Fruit fly (Drosophila melanogaster) whole organism: ENCODE data around the gene CG42570.

Source experiments
- CG8478 ChIP-seq: fragments of >200 bp; optimal IDR thresholded peaks from 2 replicates; lab custom pipeline; 2018; ENCODE audit warnings: inconsistent platforms
- Dll ChIP-seq: fragments of >200 bp; optimal IDR thresholded peaks from 2 replicates; lab custom pipeline; 2017
- EcR ChIP-seq, 2 experiments: fragments of >200 bp; optimal IDR thresholded peaks; 2 replicates each; lab custom pipeline; 2017; ENCODE audit warnings: missing biosample characterization in 2 of 2, missing genetic modification characterization in 2 of 2, missing genetic modification reagents in 2 of 2
- pan ChIP-seq: fragments of >200 bp; optimal IDR thresholded peaks from 2 replicates; lab custom pipeline; 2017
- psq ChIP-seq: fragments of >200 bp; optimal IDR thresholded peaks from 2 replicates; lab custom pipeline; 2017
- usp ChIP-seq: fragments of >200 bp; optimal IDR thresholded peaks from 2 replicates; lab custom pipeline; 2017; ENCODE audit warnings: missing biosample characterization, missing genetic modification characterization, mixed read lengths

Gene CG42570

DNA sequence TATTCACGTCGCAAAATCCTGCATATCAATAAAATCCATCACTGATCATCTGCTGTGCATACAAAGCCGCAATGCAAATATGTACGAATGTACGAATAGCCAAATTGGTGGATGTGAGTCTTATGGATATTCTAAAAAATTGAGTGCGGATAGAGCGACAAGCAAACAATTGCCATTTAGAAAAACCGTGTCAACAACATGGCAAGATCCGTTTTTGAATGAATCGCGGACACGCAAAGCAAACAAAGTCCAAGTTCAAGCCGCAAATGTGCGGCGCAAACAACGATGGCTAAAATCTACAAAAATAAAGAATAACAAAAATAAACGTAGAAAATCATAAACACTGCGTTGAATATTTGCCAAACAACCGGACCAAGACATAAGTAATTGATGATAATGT, 28.1 kb upstream of the CG42570 start:
- TF ChIP-seq CG8478 (lab: Kevin White, UChicago) = no peak
- TF ChIP-seq EcR (GFP tag; optimal IDR thresholded peaks at IDR 0.05; lab: Kevin White, UChicago) = no peak
- TF ChIP-seq Dll (lab: Kevin White, UChicago) = no peak
- TF ChIP-seq pan (lab: Kevin White, UChicago) = no peak
- no peak for TF ChIP-seq psq
- no peak for TF ChIP-seq usp (GFP tag; lab: Kevin White, UChicago)

DNA sequence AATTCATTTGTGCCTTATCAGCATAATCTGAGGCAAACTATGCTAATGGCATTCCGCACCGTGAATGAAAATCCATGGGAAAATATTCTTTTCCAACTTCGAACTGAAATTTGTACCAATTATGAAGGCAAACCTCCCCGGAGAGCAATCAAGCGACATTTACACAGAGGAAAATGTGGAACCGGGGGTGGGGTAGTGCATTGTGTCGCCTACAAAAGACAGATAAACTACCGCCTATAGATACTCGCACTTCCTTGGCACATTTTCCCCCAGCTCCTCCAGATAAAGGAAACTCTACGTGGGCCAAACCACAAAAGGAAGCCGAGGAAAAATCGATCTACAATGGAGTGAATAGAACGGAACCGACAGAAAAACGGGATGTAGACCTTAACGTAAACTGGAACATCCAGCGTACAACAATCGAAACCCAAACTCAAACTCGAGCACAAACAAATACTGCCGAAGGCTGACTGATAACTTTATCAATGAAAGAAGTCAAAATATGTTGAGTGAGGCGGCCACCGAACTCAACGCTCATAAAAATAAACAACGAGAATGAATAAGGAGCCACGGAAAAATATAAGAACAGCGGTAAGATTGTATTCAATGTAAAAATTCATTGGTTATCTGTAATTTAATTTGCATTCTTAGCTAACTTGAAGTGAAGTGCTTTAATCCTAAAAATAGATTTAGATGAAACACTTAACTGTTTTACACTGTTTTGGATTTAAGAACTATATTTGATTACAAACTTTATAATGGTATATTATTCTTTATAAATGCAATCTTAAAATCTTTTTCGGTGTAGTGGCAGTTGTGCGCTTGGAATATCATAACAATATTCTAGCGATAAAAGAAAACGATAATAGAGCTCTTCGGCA, 26.7 kb upstream of the CG42570 start:
- no peak for TF ChIP-seq CG8478 (lab: Kevin White, UChicago)
- TF ChIP-seq EcR (GFP tag; optimal IDR thresholded peaks at IDR 0.05; lab: Kevin White, UChicago) = peak in 1 of 2 experiments; percentile 22

DNA sequence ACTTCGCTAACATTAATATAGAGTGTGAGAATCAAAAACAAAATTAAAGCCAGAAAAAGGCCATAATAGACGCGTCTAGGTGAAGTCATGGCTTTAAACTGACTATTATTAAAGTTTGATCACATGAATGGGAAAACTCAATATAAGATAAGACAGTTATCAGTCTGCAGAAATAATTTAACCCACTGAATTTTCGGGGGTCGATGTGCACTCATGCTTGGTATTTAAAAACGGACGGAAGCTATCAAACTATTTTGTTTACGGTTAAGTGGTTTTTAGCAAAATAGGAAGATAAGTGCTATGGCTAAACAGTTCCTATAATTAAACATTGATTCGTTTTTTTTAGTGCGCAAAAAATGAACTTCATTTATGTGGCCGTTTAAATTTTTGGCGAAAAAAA, 25.7 kb upstream of the CG42570 start, which contains the start of gene CG34451:
TSS of gene CG34451 (minus strand) at position 101 of the 400 bp plus-strand sequence.
- TF ChIP-seq Dll (lab: Kevin White, UChicago) = no peak

DNA sequence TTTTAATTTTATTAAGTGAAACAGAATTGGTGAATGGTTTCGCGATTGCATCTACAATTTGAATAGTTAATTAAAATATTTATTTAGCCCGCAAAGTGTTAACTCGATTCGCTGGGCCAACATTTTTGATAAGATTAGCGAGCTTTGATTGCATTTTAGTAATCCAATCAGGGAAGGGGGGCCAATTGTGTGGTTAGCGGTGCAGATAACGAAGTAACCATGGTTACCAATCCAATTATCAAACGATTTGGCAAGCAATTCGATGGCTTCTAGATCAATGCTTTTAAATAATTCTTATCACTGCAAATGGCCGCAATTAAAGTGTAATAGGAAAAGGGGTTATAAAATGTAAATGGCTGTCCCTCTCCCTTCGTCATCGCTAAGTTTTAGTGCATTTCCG, 25.2 kb upstream of the CG42570 start:
- TF ChIP-seq usp (GFP tag; lab: Kevin White, UChicago) (no peak), CG8478 (lab: Kevin White, UChicago) (no peak), EcR (GFP tag; optimal IDR thresholded peaks at IDR 0.05; lab: Kevin White, UChicago) (no peak), Dll (lab: Kevin White, UChicago) (no peak), pan (lab: Kevin White, UChicago) (no peak), psq (no peak)

DNA sequence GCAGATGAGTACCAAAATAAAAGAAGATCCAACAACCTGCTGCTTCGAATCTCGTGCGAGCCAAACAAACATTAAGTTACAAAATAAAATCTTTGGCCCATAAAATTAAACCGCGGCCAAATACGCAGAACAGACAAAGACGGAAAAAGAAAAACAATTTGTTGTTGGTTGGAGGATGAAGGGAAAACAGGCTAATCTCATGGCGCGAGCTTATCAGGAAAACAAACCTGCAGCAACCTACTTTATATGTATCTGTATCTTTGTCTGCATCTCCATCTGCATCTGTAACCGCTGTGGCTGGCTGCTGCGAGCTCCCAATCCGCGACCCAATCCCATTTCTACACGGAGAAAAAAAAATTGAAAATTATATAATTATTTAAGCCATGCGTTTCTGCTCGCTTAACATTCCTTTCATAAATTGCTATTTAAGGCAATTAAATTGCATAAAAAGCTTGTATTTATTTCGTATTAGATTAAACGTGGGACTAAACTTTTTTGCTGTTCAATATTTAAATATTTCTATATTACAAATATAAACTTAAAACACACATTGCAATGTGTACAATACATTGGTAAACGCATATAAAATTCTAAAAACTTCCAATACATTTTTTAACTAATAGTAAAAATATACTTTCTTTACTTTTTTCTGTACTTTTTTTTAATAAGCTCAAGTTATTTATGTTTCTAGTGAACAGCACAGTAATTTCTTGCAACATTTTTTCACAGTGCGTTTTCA, 24.7 kb upstream of the CG42570 start:
- no peak for TF ChIP-seq pan (lab: Kevin White, UChicago)
- no peak for TF ChIP-seq Dll (lab: Kevin White, UChicago)
- TF ChIP-seq CG8478 (lab: Kevin White, UChicago) = no peak

DNA sequence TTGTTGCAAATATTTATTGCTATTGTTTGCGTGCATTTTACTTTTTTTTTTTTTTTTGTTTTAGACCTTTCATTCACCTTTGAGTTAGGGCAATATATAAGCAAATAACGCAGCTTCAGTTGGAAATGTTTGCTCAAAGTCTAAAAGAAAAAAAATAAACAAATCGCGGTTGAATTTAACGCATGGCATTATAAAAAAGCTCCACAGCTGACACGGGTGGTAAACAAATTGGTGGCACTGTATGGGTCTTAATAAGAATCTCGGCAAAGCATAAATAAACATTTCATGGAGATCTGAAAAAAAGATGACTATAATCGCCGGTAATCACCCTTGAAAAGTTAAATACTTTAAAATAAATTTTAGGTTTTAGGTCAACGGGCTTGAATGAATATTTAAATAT, 23.2 kb upstream of the CG42570 start:
- TF ChIP-seq Dll (lab: Kevin White, UChicago) (no peak), usp (GFP tag; lab: Kevin White, UChicago) (no peak), psq (no peak), CG8478 (lab: Kevin White, UChicago) (no peak), pan (lab: Kevin White, UChicago) (no peak), EcR (GFP tag; optimal IDR thresholded peaks at IDR 0.05; lab: Kevin White, UChicago) (no peak)

DNA sequence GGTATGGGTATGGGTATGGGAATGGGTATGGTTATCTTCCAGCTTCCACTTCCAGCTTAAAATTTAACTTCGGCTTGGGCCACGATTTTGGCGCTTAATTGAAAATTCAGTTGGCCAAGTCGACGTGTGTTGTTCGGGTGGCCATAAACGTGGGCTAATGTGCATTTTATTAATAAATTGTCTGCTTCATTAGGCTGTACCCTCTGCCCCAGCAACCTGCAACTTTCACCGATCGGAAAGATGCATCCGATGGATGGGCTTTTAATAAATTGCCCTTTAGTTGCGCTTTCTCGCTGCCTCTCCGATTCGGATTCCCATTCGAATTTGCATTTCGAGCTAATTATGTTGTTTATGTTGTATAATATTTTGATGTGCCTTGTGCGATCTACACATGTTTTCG, 22.4 kb upstream of the CG42570 start:
- TF ChIP-seq Dll (lab: Kevin White, UChicago) = no peak
- no peak for TF ChIP-seq pan (lab: Kevin White, UChicago)
- no peak for TF ChIP-seq usp (GFP tag; lab: Kevin White, UChicago)
- TF ChIP-seq EcR (GFP tag; optimal IDR thresholded peaks at IDR 0.05; lab: Kevin White, UChicago) = no peak
- TF ChIP-seq CG8478 (lab: Kevin White, UChicago) = no peak
- TF ChIP-seq psq = no peak

DNA sequence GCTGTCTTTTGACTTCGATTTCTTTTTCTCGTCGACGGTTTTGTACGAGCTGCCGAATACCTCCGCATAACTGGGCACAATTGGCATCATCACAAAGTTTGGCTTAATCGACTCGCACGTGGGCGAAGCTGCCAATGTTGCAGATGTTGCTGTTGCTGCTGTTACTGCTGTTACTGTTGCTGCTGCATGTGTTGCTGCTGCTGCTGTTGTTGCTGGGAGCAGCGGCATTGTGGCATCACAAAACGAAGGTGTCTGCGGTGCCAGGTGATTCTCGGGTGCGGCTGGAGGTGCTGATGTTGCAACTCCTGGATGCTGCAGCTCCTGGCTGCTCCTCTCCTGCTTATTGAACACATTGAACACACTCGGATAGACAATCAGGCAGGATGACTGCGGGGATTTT, 19.7 kb upstream of the CG42570 start:
- TF ChIP-seq CG8478 (lab: Kevin White, UChicago) (no peak), EcR (GFP tag; optimal IDR thresholded peaks at IDR 0.05; lab: Kevin White, UChicago) (no peak), pan (lab: Kevin White, UChicago) (no peak), usp (GFP tag; lab: Kevin White, UChicago) (no peak), Dll (lab: Kevin White, UChicago) (no peak), psq (no peak)

DNA sequence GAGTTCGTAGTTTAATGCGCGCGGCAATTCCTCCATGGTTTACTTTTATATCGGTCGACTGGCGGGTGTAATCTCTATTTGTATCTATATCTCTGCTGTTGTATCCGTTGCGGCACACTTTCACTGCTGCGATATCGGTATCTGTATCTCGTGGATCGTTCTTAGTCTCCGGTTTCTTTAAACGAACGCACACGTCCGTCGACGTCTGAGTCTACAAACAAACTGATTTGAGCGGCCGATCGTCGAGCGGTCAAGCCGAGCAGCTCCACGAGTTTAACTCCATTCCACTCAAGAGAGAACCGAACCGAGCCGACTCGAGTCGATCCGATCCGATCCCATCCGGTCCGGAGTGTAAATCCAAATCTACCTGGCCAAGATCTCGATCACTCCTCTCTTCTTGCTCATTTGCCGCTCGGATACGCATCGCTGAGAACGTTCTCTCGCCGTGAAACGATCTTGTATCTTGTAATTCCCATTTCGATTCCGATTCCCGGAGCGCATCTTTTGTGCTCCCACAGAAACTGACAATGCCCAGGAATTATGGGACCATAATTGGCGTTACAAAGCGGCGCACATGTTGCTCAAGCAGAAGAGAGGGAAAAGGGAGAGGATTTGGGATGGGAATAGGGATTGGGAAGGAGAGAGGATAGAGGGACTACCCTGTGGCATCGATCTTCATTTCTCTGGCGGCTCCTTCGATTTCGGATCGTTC, 17.8 kb upstream of the CG42570 start, which contains the start of gene comm2:
TSS of gene comm2 (minus strand) at position 225 of the 712 bp plus-strand sequence.
- TF ChIP-seq psq (no peak), usp (GFP tag; lab: Kevin White, UChicago) (no peak), pan (lab: Kevin White, UChicago) (no peak), Dll (lab: Kevin White, UChicago) (peak; percentile 86), EcR (GFP tag; optimal IDR thresholded peaks at IDR 0.05; lab: Kevin White, UChicago) (no peak), CG8478 (lab: Kevin White, UChicago) (no peak)

DNA sequence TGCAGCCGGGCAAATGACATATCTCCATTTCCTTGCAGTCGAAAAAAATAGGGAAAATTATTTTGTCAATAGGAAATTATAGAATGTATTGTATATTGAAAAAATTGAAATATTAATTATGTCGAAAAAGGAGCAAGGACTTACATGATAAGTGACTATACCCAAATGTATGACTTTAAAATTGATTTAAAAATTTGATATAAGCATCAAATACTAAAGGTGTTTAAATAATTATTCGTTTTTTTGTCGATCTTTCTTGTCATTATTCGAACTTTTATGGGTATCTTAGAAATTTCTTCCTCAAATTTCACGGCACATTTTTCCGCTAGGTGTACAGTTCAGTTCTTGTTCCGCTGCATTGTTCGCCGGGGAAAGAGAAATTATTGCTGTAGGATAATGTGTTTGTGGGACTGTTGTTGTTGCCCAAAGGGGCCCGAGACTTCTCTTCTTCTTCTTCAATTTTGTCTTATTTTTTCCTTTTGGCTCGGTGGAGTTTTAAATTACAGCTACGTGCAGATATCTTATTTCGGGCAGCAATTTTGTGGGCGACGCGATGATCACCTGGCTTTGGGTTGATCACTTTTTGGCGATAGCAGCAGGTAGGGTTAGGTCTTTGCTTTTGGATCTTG, 17.2 kb upstream of the CG42570 start:
- no peak for TF ChIP-seq pan (lab: Kevin White, UChicago)
- no peak for TF ChIP-seq usp (GFP tag; lab: Kevin White, UChicago)

DNA sequence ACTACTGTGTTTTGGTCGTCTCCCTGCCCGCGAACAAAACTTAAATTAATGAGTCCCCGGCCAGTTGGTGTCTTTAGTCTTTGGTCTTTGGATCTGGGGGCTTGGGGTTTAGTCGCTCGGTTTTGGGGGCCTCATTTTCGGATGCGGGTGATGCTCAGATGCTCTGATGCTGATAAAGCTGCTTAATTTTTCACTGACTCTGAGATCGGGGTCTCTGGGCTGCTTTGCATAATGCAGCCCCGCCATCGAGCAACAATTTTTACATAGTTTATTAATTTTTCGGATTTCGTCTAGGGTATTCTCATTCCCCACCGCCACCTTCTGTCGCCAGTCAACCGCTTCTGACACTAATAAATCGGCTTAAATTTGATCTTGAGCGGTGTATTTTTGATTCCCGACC, 15.4 kb upstream of the CG42570 start:
- TF ChIP-seq usp (GFP tag; lab: Kevin White, UChicago) (no peak), Dll (lab: Kevin White, UChicago) (no peak), CG8478 (lab: Kevin White, UChicago) (no peak), psq (no peak), pan (lab: Kevin White, UChicago) (no peak), EcR (GFP tag; optimal IDR thresholded peaks at IDR 0.05; lab: Kevin White, UChicago) (no peak)
